Fruit fly (Drosophila melanogaster): Measurements from ENCODE around the gene Spn28B.

DNA sequence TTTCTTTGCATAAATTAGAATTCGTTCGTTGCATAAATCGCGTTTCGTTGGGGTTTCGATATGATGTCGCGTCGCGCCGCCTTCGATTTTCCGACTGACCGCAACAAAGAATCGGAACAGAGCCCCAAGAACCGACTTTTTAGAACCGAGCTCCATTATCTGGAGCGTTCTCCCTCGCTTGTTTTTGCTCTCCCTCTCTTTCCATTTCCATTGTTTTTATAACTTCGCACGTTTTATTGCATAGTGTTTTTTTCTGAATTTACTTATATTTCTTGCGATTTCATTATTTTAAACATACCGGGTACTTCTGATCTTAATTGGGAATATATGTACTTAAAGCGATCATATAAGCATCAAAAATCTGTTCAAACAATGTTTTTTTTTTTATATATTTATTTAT lies 2.8 kb upstream of the Spn28B start, which contains the start of gene RapGAP1:
- TF ChIP-seq Sin3A (optimal IDR thresholded peaks at IDR 0.05) (no peak), ttk (optimal IDR thresholded peaks at IDR 0.05) (no peak)

Data from Kc167 (cell line).